Worm (Caenorhabditis elegans) whole organism, L1 larva: ENCODE measurements around the gene R01E6.7.

Experiments
- C04F5.9 ChIP-seq: sonication (generic microtip); optimal IDR thresholded peaks from 2 replicates; lab custom pipeline; 2016; ENCODE audit warnings: missing genetic modification characterization, missing compliant biosample characterization
- C34B4.2 ChIP-seq: sonication (generic microtip); optimal IDR thresholded peaks from 2 replicates; lab custom pipeline; 2017; ENCODE audit warnings: mild to moderate bottlenecking, missing genetic modification characterization, missing compliant biosample characterization
- aha-1 ChIP-seq: fragments of 150-350 bp; optimal IDR thresholded peaks from 2 replicates; lab custom pipeline; 2014; ENCODE audit warnings: missing biosample characterization, missing genetic modification characterization
- alr-1 ChIP-seq: fragments of 200-800 bp; sonication (Bioruptor generic); optimal IDR thresholded peaks from 2 replicates; lab custom pipeline; 2018; ENCODE audit warnings: borderline replicate concordance, mild to moderate bottlenecking, missing genetic modification characterization, missing compliant biosample characterization
- aly-2 ChIP-seq: fragments of 150-350 bp; optimal IDR thresholded peaks from 2 replicates; lab custom pipeline; 2014; ENCODE audit warnings: missing biosample characterization, missing genetic modification characterization
- blmp-1 ChIP-seq: fragments of 150-350 bp; optimal IDR thresholded peaks from 2 replicates; lab custom pipeline; 2014; ENCODE audit warnings: missing biosample characterization, missing genetic modification characterization
- ceh-8 ChIP-seq: fragments of 200-800 bp; sonication (Bioruptor generic); optimal IDR thresholded peaks from 2 replicates; lab custom pipeline; 2018; ENCODE audit warnings: mild to moderate bottlenecking, missing genetic modification characterization, moderate library complexity, missing compliant biosample characterization
- ceh-88 ChIP-seq: fragments of 200-800 bp; sonication (Bioruptor generic); IDR thresholded peaks from 2 replicates; pipeline ENCODE4 v1.3.6; 2022; ENCODE audit warnings: missing genetic modification characterization, missing compliant biosample characterization
- ceh-90 ChIP-seq: sonication (generic microtip); optimal IDR thresholded peaks from 2 replicates; lab custom pipeline; 2016; ENCODE audit warnings: missing genetic modification characterization, missing compliant biosample characterization
- dpl-1 ChIP-seq, 3 experiments: fragments of 150-350 bp in 2 of 3; sonication (generic microtip) in 1 of 3; optimal IDR thresholded peaks; 2 replicates each; lab custom pipeline; 2014 to 2017; ENCODE audit warnings: missing biosample characterization in 3 of 3, missing genetic modification characterization in 3 of 3, missing genetic modification reagents in 3 of 3
- dsc-1 ChIP-seq: sonication (generic microtip); optimal IDR thresholded peaks from 2 replicates; lab custom pipeline; 2016; ENCODE audit warnings: mild to moderate bottlenecking, missing genetic modification characterization, missing compliant biosample characterization
- elt-2 ChIP-seq: sonication (generic microtip); optimal IDR thresholded peaks from 2 replicates; lab custom pipeline; 2016; ENCODE audit warnings: missing genetic modification characterization, mild to moderate bottlenecking, inconsistent platforms, missing compliant biosample characterization, missing genetic modification reagents
- ets-5 ChIP-seq: fragments of 200-800 bp; sonication (Bioruptor generic); IDR thresholded peaks from 2 replicates; pipeline ENCODE4 v1.3.6; 2022; ENCODE audit warnings: missing genetic modification characterization, missing compliant biosample characterization
- fkh-4 ChIP-seq: sonication (generic microtip); optimal IDR thresholded peaks from 2 replicates; lab custom pipeline; 2016; ENCODE audit warnings: missing compliant biosample characterization, missing genetic modification characterization, borderline replicate concordance
- fkh-8 ChIP-seq: sonication (generic microtip); optimal IDR thresholded peaks from 2 replicates; lab custom pipeline; 2016; ENCODE audit warnings: mild to moderate bottlenecking, missing genetic modification characterization, missing compliant biosample characterization
- fos-1 ChIP-seq: fragments of 150-350 bp; optimal IDR thresholded peaks from 2 replicates; lab custom pipeline; 2014; ENCODE audit warnings: missing biosample characterization, missing genetic modification characterization
- grh-1 ChIP-seq: fragments of 200-800 bp; sonication (Bioruptor generic); IDR thresholded peaks from 2 replicates; pipeline ENCODE4 v1.3.6; 2022; ENCODE audit warnings: missing genetic modification reagents, missing genetic modification characterization, missing compliant biosample characterization
- hlh-17 ChIP-seq: fragments of 200-800 bp; sonication (Bioruptor generic); optimal IDR thresholded peaks from 2 replicates; lab custom pipeline; 2018; ENCODE audit warnings: missing genetic modification characterization, mild to moderate bottlenecking, missing compliant biosample characterization, moderate library complexity, borderline replicate concordance
- irx-1 ChIP-seq: sonication (generic microtip); optimal IDR thresholded peaks from 2 replicates; lab custom pipeline; 2016; ENCODE audit warnings: missing genetic modification characterization, missing compliant biosample characterization
- jun-1 ChIP-seq: fragments of 150-350 bp; optimal IDR thresholded peaks from 2 replicates; lab custom pipeline; 2014; ENCODE audit warnings: missing biosample characterization, missing genetic modification reagents, missing genetic modification characterization
- lin-14 ChIP-seq: fragments of 200-800 bp; sonication (Bioruptor generic); optimal IDR thresholded peaks from 2 replicates; lab custom pipeline; 2018; ENCODE audit warnings: mild to moderate bottlenecking, missing genetic modification characterization, moderate library complexity, missing compliant biosample characterization
- lin-15B ChIP-seq: fragments of 150-350 bp; sonication (generic microtip); optimal IDR thresholded peaks from 3 replicates; lab custom pipeline; 2014; ENCODE audit warnings: missing biosample characterization, missing genetic modification characterization
- lin-35 ChIP-seq, 2 experiments: fragments of 150-350 bp; optimal IDR thresholded peaks; 2 replicates each; lab custom pipeline; 2014; ENCODE audit warnings: missing biosample characterization in 2 of 2, missing genetic modification characterization in 2 of 2, missing genetic modification reagents in 2 of 2
- lin-39 ChIP-seq: fragments of 150-350 bp; optimal IDR thresholded peaks from 2 replicates; lab custom pipeline; 2014; ENCODE audit warnings: missing biosample characterization, missing genetic modification reagents, missing genetic modification characterization
- lir-3 ChIP-seq: sonication (generic microtip); optimal IDR thresholded peaks from 2 replicates; lab custom pipeline; 2016; ENCODE audit warnings: mild to moderate bottlenecking, missing genetic modification characterization, moderate library complexity, missing compliant biosample characterization; ENCODE audit not compliant: poor library complexity
- lsy-2 ChIP-seq, 2 experiments: fragments of 150-350 bp; optimal IDR thresholded peaks; 2 replicates each; lab custom pipeline; 2014; ENCODE audit warnings: missing biosample characterization in 2 of 2, missing genetic modification characterization in 2 of 2
- mab-9 ChIP-seq: fragments of 200-800 bp; sonication (Bioruptor generic); IDR thresholded peaks from 2 replicates; pipeline ENCODE4 v1.3.6; 2022; ENCODE audit warnings: missing genetic modification reagents, missing genetic modification characterization, missing compliant biosample characterization
- mef-2 ChIP-seq: fragments of 150-350 bp; optimal IDR thresholded peaks from 2 replicates; lab custom pipeline; 2014; ENCODE audit warnings: missing biosample characterization, missing genetic modification characterization
- nhr-12 ChIP-seq: sonication (generic microtip); optimal IDR thresholded peaks from 2 replicates; lab custom pipeline; 2017; ENCODE audit warnings: missing biosample characterization, missing genetic modification characterization
- nhr-19 ChIP-seq: fragments of 200-800 bp; sonication (Bioruptor generic); conservative IDR thresholded peaks from 2 replicates; pipeline ENCODE4 v1.3.6; 2022; ENCODE audit warnings: missing genetic modification characterization, missing compliant biosample characterization
- nhr-20 ChIP-seq: sonication (generic microtip); optimal IDR thresholded peaks from 2 replicates; lab custom pipeline; 2016; ENCODE audit warnings: mild to moderate bottlenecking, missing genetic modification characterization, missing compliant biosample characterization
- nhr-237 ChIP-seq: fragments of 150-350 bp; optimal IDR thresholded peaks from 2 replicates; lab custom pipeline; 2014; ENCODE audit warnings: missing biosample characterization, missing genetic modification characterization
- nhr-47 ChIP-seq: sonication (generic microtip); optimal IDR thresholded peaks from 2 replicates; lab custom pipeline; 2016; ENCODE audit warnings: mild to moderate bottlenecking, missing genetic modification characterization, moderate library complexity, missing compliant biosample characterization
- nhr-71 ChIP-seq: sonication (generic microtip); optimal IDR thresholded peaks from 2 replicates; lab custom pipeline; 2016; ENCODE audit warnings: mild to moderate bottlenecking, missing genetic modification characterization, moderate library complexity, missing compliant biosample characterization
- nhr-84 ChIP-seq: sonication (generic microtip); optimal IDR thresholded peaks from 2 replicates; lab custom pipeline; 2017; ENCODE audit warnings: missing biosample characterization, missing genetic modification characterization
- nhr-85 ChIP-seq: sonication (generic microtip); peaks from one replicate; lab custom pipeline; 2016; ENCODE audit warnings: missing genetic modification characterization, inconsistent platforms, missing compliant biosample characterization
- nhr-90 ChIP-seq: sonication (generic microtip); optimal IDR thresholded peaks from 2 replicates; lab custom pipeline; 2016; ENCODE audit warnings: mild to moderate bottlenecking, missing genetic modification characterization, missing compliant biosample characterization; ENCODE audit not compliant: poor library complexity
- pag-3 ChIP-seq: sonication (generic microtip); optimal IDR thresholded peaks from 2 replicates; lab custom pipeline; 2017; ENCODE audit warnings: missing genetic modification characterization, mild to moderate bottlenecking, missing compliant biosample characterization, antibody characterized with exemption, borderline replicate concordance; ENCODE audit not compliant: insufficient read depth
- pqm-1 ChIP-seq: sonication (generic microtip); optimal IDR thresholded peaks from 3 replicates; lab custom pipeline; 2017; ENCODE audit warnings: missing biosample characterization, missing genetic modification characterization
- rnt-1 ChIP-seq: sonication (generic microtip); optimal IDR thresholded peaks from 2 replicates; lab custom pipeline; 2016; ENCODE audit warnings: mild to moderate bottlenecking, missing genetic modification characterization, moderate library complexity, missing compliant biosample characterization
- snpc-4 ChIP-seq: fragments of 150-350 bp; optimal IDR thresholded peaks from 2 replicates; lab custom pipeline; 2014; ENCODE audit warnings: missing biosample characterization, missing genetic modification characterization
- sox-4 ChIP-seq: sonication (generic microtip); optimal IDR thresholded peaks from 2 replicates; lab custom pipeline; 2016; ENCODE audit warnings: missing genetic modification characterization, missing compliant biosample characterization
- sptf-1 ChIP-seq: fragments of 150-350 bp; optimal IDR thresholded peaks from 2 replicates; lab custom pipeline; 2014; ENCODE audit warnings: missing biosample characterization, missing genetic modification characterization
- sup-37 ChIP-seq: fragments of 200-800 bp; sonication (Bioruptor generic); optimal IDR thresholded peaks from 2 replicates; lab custom pipeline; 2018; ENCODE audit warnings: mild to moderate bottlenecking, missing genetic modification characterization, missing compliant biosample characterization
- tlp-1 ChIP-seq: fragments of 150-350 bp; optimal IDR thresholded peaks from 2 replicates; lab custom pipeline; 2014; ENCODE audit warnings: missing biosample characterization, missing genetic modification characterization
- unc-130 ChIP-seq: fragments of 150-350 bp; optimal IDR thresholded peaks from 2 replicates; lab custom pipeline; 2017; ENCODE audit warnings: missing biosample characterization, missing genetic modification characterization, inconsistent platforms
- unc-86 ChIP-seq: sonication (generic microtip); optimal IDR thresholded peaks from 2 replicates; lab custom pipeline; 2016; ENCODE audit warnings: missing genetic modification characterization, missing compliant biosample characterization
- vab-15 ChIP-seq: sonication (generic microtip); optimal IDR thresholded peaks from 2 replicates; lab custom pipeline; 2017; ENCODE audit warnings: missing genotype, mild to moderate bottlenecking, missing genetic modification characterization, missing compliant biosample characterization
- zag-1 ChIP-seq: fragments of 150-350 bp; optimal IDR thresholded peaks from 2 replicates; lab custom pipeline; 2014; ENCODE audit warnings: missing biosample characterization, missing genetic modification characterization
- ztf-4 ChIP-seq: fragments of 150-350 bp; optimal IDR thresholded peaks from 2 replicates; lab custom pipeline; 2014; ENCODE audit warnings: missing biosample characterization, missing genetic modification characterization

The R01E6.7 gene

ce11 chrX:13556066-13556465 lies 13.7 kb downstream of the R01E6.7 start, which contains the start of gene glb-20:
glb-20 (minus strand) TSS chrX:13556166.
- TF ChIP-seq C04F5.9 (tag; lab: Kevin White, UChicago) (no peak), fkh-8 (tag; lab: Kevin White, UChicago) (no peak), dpl-1 (GFP tag; optimal IDR thresholded peaks at IDR 0.05; lab: Kevin White, UChicago) (no peak), alr-1 (tag; lab: Kevin White, UChicago) (no peak), unc-130 (tag; lab: Kevin White, UChicago) (no peak), nhr-85 (tag; lab: Kevin White, UChicago) (no peak), lin-35 (GFP tag; optimal IDR thresholded peaks at IDR 0.05; lab: Kevin White, UChicago) (no peak), ets-5 (GFP tag; lab: Robert Waterston, UW) (no peak), aly-2 (tag; lab: Kevin White, UChicago) (no peak), grh-1 (no peak), fkh-4 (tag; lab: Kevin White, UChicago) (no peak)
- TF ChIP-seq, all 84 proteins: peak for 0

ce11 chrX:13555098-13555497 lies 14.7 kb downstream of the R01E6.7 start:
- TF ChIP-seq unc-130 (tag; lab: Kevin White, UChicago) = no peak
- peak; percentile 72 for TF ChIP-seq lin-14 (GFP tag; lab: Kevin White, UChicago)
- TF ChIP-seq dpl-1 (GFP tag; optimal IDR thresholded peaks at IDR 0.05; lab: Kevin White, UChicago) = no peak
- no peak for TF ChIP-seq irx-1 (tag; lab: Kevin White, UChicago)
- TF ChIP-seq elt-2 = no peak
- no peak for TF ChIP-seq blmp-1 (tag; lab: Kevin White, UChicago)
- no peak for TF ChIP-seq pag-3 (tag; lab: Kevin White, UChicago)
- TF ChIP-seq nhr-90 (tag; lab: Kevin White, UChicago) = no peak
- TF ChIP-seq fos-1 (tag; lab: Kevin White, UChicago) = no peak
- TF ChIP-seq mef-2 (tag; lab: Kevin White, UChicago) = peak; percentile 33
- TF ChIP-seq C34B4.2 (tag; lab: Kevin White, UChicago) = no peak
- TF ChIP-seq vab-15 (tag; lab: Kevin White, UChicago) = no peak
- no peak for TF ChIP-seq nhr-12
- TF ChIP-seq nhr-71 (tag; lab: Kevin White, UChicago) = peak; percentile 86
- TF ChIP-seq ceh-90 (tag; lab: Kevin White, UChicago) = no peak
- TF ChIP-seq ceh-88 = no peak
- TF ChIP-seq lin-39 (tag; lab: Kevin White, UChicago) = no peak
- TF ChIP-seq jun-1 = no peak
- TF ChIP-seq ceh-8 (GFP tag; lab: Kevin White, UChicago) = no peak
- no peak for TF ChIP-seq nhr-84
- peak; percentile 78 for TF ChIP-seq nhr-20 (tag; lab: Kevin White, UChicago)
- TF ChIP-seq alr-1 (tag; lab: Kevin White, UChicago) = no peak
- TF ChIP-seq lsy-2 (tag; optimal IDR thresholded peaks at IDR 0.05; lab: Kevin White, UChicago) = no peak
- TF ChIP-seq aha-1 (tag; lab: Kevin White, UChicago) = no peak
- no peak for TF ChIP-seq unc-86 (tag; lab: Kevin White, UChicago)
- no peak for TF ChIP-seq lir-3 (tag; lab: Kevin White, UChicago)
- no peak for TF ChIP-seq sup-37 (GFP tag; lab: Kevin White, UChicago)
- no peak for TF ChIP-seq sptf-1
- no peak for TF ChIP-seq ets-5 (GFP tag; lab: Robert Waterston, UW)
- TF ChIP-seq ztf-4 (tag; lab: Kevin White, UChicago) = no peak
- no peak for TF ChIP-seq mab-9 (GFP tag; lab: Robert Waterston, UW)
- peak; percentile 51 for TF ChIP-seq nhr-19 (GFP tag; lab: Robert Waterston, UW)
- no peak for TF ChIP-seq snpc-4 (tag; lab: Kevin White, UChicago)
- no peak for TF ChIP-seq pqm-1
- no peak for TF ChIP-seq sox-4
- TF ChIP-seq hlh-17 = no peak
- TF ChIP-seq nhr-237 (tag; lab: Kevin White, UChicago) = no peak
- TF ChIP-seq rnt-1 (tag; lab: Kevin White, UChicago) = peak; percentile 71
- TF ChIP-seq lin-15B (tag; lab: Kevin White, UChicago) = no peak
- TF ChIP-seq fkh-4 (tag; lab: Kevin White, UChicago) = no peak
- no peak for TF ChIP-seq nhr-47 (tag; lab: Kevin White, UChicago)
- no peak for TF ChIP-seq tlp-1
- no peak for TF ChIP-seq zag-1 (tag; lab: Kevin White, UChicago)
- no peak for TF ChIP-seq dsc-1
- TF ChIP-seq nhr-85 (tag; lab: Kevin White, UChicago) = no peak
